Fruit fly (Drosophila melanogaster) whole organism, prepupa: ENCODE results near the gene Sys1.

Source experiments
- Blimp-1 ChIP-seq: fragments of 200-800 bp; sonication (Bioruptor generic); optimal IDR thresholded peaks from 3 replicates; lab custom pipeline; 2017; ENCODE audit warnings: missing biosample characterization, missing genetic modification characterization, mild to moderate bottlenecking, moderate library complexity, missing genetic modification reagents
- CG10631 ChIP-seq: fragments of 200-800 bp; sonication (Bioruptor generic); optimal IDR thresholded peaks from 2 replicates; lab custom pipeline; 2016; ENCODE audit warnings: missing biosample characterization, missing genetic modification characterization
- CG10669 ChIP-seq: fragments of 200-800 bp; sonication (Bioruptor generic); optimal IDR thresholded peaks from 3 replicates; lab custom pipeline; 2018; ENCODE audit warnings: missing biosample characterization, mild to moderate bottlenecking, missing genetic modification characterization, moderate library complexity
- CG11294 ChIP-seq: fragments of 200-800 bp; sonication (Bioruptor generic); IDR thresholded peaks from 2 replicates; pipeline ENCODE4 v1.3.6; 2022; ENCODE audit warnings: missing biosample characterization, missing genetic modification characterization
- CG11902 ChIP-seq: fragments of 200-800 bp; sonication (Bioruptor generic); optimal IDR thresholded peaks from 3 replicates; lab custom pipeline; 2016; ENCODE audit warnings: missing biosample characterization, missing genetic modification characterization
- CG15336 ChIP-seq: fragments of 200-800 bp; sonication (Bioruptor generic); IDR thresholded peaks from 2 replicates; pipeline ENCODE4 v1.3.6; 2022; ENCODE audit warnings: missing biosample characterization, missing genetic modification characterization
- CG1621 ChIP-seq: fragments of 200-800 bp; sonication (Bioruptor generic); optimal IDR thresholded peaks from 3 replicates; lab custom pipeline; 2018; ENCODE audit warnings: missing biosample characterization, mild to moderate bottlenecking, missing genetic modification characterization
- CG16779 ChIP-seq: fragments of 200-800 bp; sonication (Bioruptor generic); optimal IDR thresholded peaks from 3 replicates; lab custom pipeline; 2017; ENCODE audit warnings: missing biosample characterization, mild to moderate bottlenecking, missing genetic modification characterization
- CG3032 ChIP-seq: fragments of 200-800 bp; optimal IDR thresholded peaks from 2 replicates; lab custom pipeline; 2019; ENCODE audit warnings: missing biosample characterization, mild to moderate bottlenecking, missing genetic modification characterization, moderate library complexity
- CG31627 ChIP-seq: fragments of 200-800 bp; sonication (Bioruptor generic); optimal IDR thresholded peaks from 3 replicates; lab custom pipeline; 2016; ENCODE audit warnings: missing biosample characterization, missing genetic modification characterization
- CG32006 ChIP-seq: fragments of 200-800 bp; sonication (Bioruptor generic); optimal IDR thresholded peaks from 3 replicates; lab custom pipeline; 2017; ENCODE audit warnings: missing biosample characterization, mild to moderate bottlenecking, missing genetic modification characterization
- CG34406 ChIP-seq: fragments of 200-800 bp; sonication (Bioruptor generic); optimal IDR thresholded peaks from 3 replicates; lab custom pipeline; 2016; ENCODE audit warnings: missing biosample characterization, missing genetic modification characterization
- CG3919 ChIP-seq: fragments of 200-800 bp; sonication (Bioruptor generic); optimal IDR thresholded peaks from 3 replicates; lab custom pipeline; 2016; ENCODE audit warnings: missing biosample characterization, missing genetic modification characterization
- CG4318 ChIP-seq: fragments of 200-800 bp; sonication (Bioruptor generic); optimal IDR thresholded peaks from 3 replicates; lab custom pipeline; 2017; ENCODE audit warnings: missing biosample characterization, mild to moderate bottlenecking, missing genetic modification characterization
- CG6163 ChIP-seq: fragments of 200-800 bp; sonication (Bioruptor generic); IDR thresholded peaks from 3 replicates; pipeline ENCODE4 v1.3.6; 2022; ENCODE audit warnings: missing biosample characterization, missing genetic modification characterization
- CG6792 ChIP-seq: fragments of 200-800 bp; sonication (Bioruptor generic); optimal IDR thresholded peaks from 3 replicates; lab custom pipeline; 2016; ENCODE audit warnings: missing biosample characterization, missing genetic modification characterization
- CG6808 ChIP-seq: fragments of 200-800 bp; sonication (Bioruptor generic); optimal IDR thresholded peaks from 3 replicates; lab custom pipeline; 2017; ENCODE audit warnings: missing biosample characterization, missing genetic modification characterization, mild to moderate bottlenecking, moderate library complexity, missing genetic modification reagents
- CG8319 ChIP-seq: fragments of 200-800 bp; sonication (Bioruptor generic); optimal IDR thresholded peaks from 3 replicates; lab custom pipeline; 2016; ENCODE audit warnings: missing biosample characterization, missing genetic modification characterization
- CG8632 ChIP-seq: fragments of 200-800 bp; sonication (Bioruptor generic); optimal IDR thresholded peaks from 3 replicates; lab custom pipeline; 2016; ENCODE audit warnings: missing biosample characterization, missing genetic modification characterization
- CG9139 ChIP-seq: fragments of 200-800 bp; sonication (Bioruptor generic); optimal IDR thresholded peaks from 3 replicates; lab custom pipeline; 2017; ENCODE audit warnings: missing biosample characterization, mild to moderate bottlenecking, missing genetic modification characterization
- Eip75B ChIP-seq: fragments of 200-800 bp; sonication (Bioruptor generic); optimal IDR thresholded peaks from 3 replicates; lab custom pipeline; 2016; ENCODE audit warnings: missing biosample characterization, missing genetic modification characterization
- Eip78C ChIP-seq: fragments of 200-800 bp; sonication (Bioruptor generic); peaks from one replicate; lab custom pipeline; 2016; ENCODE audit warnings: missing biosample characterization, missing genetic modification characterization
- Eip93F ChIP-seq: fragments of 200-800 bp; sonication (Bioruptor generic); optimal IDR thresholded peaks from 2 replicates; lab custom pipeline; 2016; ENCODE audit warnings: missing biosample characterization, mild to moderate bottlenecking, missing genetic modification characterization
- Ets21C ChIP-seq: fragments of 200-800 bp; sonication (Bioruptor generic); optimal IDR thresholded peaks from 3 replicates; lab custom pipeline; 2016; ENCODE audit warnings: missing biosample characterization, missing genetic modification characterization
- Ets96B ChIP-seq: fragments of 200-800 bp; optimal IDR thresholded peaks from 2 replicates; lab custom pipeline; 2019; ENCODE audit warnings: missing biosample characterization, mild to moderate bottlenecking, missing genetic modification characterization, moderate library complexity
- Gug ChIP-seq: fragments of 200-800 bp; sonication (Bioruptor generic); IDR thresholded peaks from 2 replicates; pipeline ENCODE4 v1.3.6; 2022; ENCODE audit warnings: missing biosample characterization, missing genetic modification characterization
- Hr38 ChIP-seq: sonication (Bioruptor generic); optimal IDR thresholded peaks from 2 replicates; lab custom pipeline; 2016; ENCODE audit warnings: missing biosample characterization, missing genetic modification characterization
- Hr39 ChIP-seq: fragments of 200-800 bp; sonication (Bioruptor generic); optimal IDR thresholded peaks from 2 replicates; lab custom pipeline; 2016; ENCODE audit warnings: missing biosample characterization, missing genetic modification characterization
- Hr4 ChIP-seq: fragments of 200-800 bp; sonication (Bioruptor generic); optimal IDR thresholded peaks from 3 replicates; lab custom pipeline; 2016; ENCODE audit warnings: missing biosample characterization, missing genetic modification characterization
- Met ChIP-seq: fragments of 200-800 bp; sonication (Bioruptor generic); optimal IDR thresholded peaks from 3 replicates; lab custom pipeline; 2016; ENCODE audit warnings: missing biosample characterization, missing genetic modification characterization
- OdsH ChIP-seq: fragments of 200-800 bp; sonication (Bioruptor generic); optimal IDR thresholded peaks from 3 replicates; lab custom pipeline; 2016; ENCODE audit warnings: missing biosample characterization, missing genetic modification characterization
- Smox ChIP-seq: fragments of 200-800 bp; sonication (Bioruptor generic); optimal IDR thresholded peaks from 3 replicates; lab custom pipeline; 2016; ENCODE audit warnings: missing biosample characterization, missing genetic modification characterization
- Sox14 ChIP-seq: fragments of 200-800 bp; sonication (Bioruptor generic); optimal IDR thresholded peaks from 3 replicates; lab custom pipeline; 2016; ENCODE audit warnings: missing biosample characterization, missing genetic modification characterization
- Sox15 ChIP-seq: fragments of 200-800 bp; sonication (Bioruptor generic); optimal IDR thresholded peaks from 3 replicates; lab custom pipeline; 2016; ENCODE audit warnings: missing biosample characterization, missing genetic modification characterization
- achi ChIP-seq: fragments of 200-800 bp; sonication (Bioruptor generic); optimal IDR thresholded peaks from 3 replicates; lab custom pipeline; 2016; ENCODE audit warnings: missing biosample characterization, missing genetic modification characterization
- acj6 ChIP-seq: fragments of 200-800 bp; sonication (Bioruptor generic); optimal IDR thresholded peaks from 3 replicates; lab custom pipeline; 2016; ENCODE audit warnings: missing biosample characterization, missing genetic modification characterization
- cyc ChIP-seq: fragments of 200-800 bp; sonication (Bioruptor generic); optimal IDR thresholded peaks from 3 replicates; lab custom pipeline; 2016; ENCODE audit warnings: missing biosample characterization, missing genetic modification characterization
- dac ChIP-seq: fragments of 200-800 bp; sonication (Bioruptor generic); optimal IDR thresholded peaks from 2 replicates; lab custom pipeline; 2017; ENCODE audit warnings: missing biosample characterization, mild to moderate bottlenecking, missing genetic modification characterization
- dsx ChIP-seq: fragments of 200-800 bp; optimal IDR thresholded peaks from 3 replicates; lab custom pipeline; 2019; ENCODE audit warnings: missing biosample characterization, mild to moderate bottlenecking, missing genetic modification characterization, moderate library complexity; ENCODE audit not compliant: poor library complexity, severe bottlenecking
- eg ChIP-seq: fragments of 200-800 bp; sonication (Bioruptor generic); IDR thresholded peaks from 3 replicates; pipeline ENCODE4 v1.3.6; 2022; ENCODE audit warnings: missing biosample characterization, missing genetic modification characterization
- fd59A ChIP-seq: fragments of 200-800 bp; sonication (Bioruptor generic); optimal IDR thresholded peaks from 2 replicates; lab custom pipeline; 2017; ENCODE audit warnings: missing biosample characterization, mild to moderate bottlenecking, missing genetic modification characterization, missing genetic modification reagents
- fd85E ChIP-seq: fragments of 200-800 bp; sonication (Bioruptor generic); optimal IDR thresholded peaks from 3 replicates; lab custom pipeline; 2016; ENCODE audit warnings: missing biosample characterization, missing genetic modification characterization
- lz ChIP-seq: fragments of 200-800 bp; sonication (Bioruptor generic); optimal IDR thresholded peaks from 3 replicates; lab custom pipeline; 2016; ENCODE audit warnings: missing biosample characterization, missing genetic modification characterization
- pdm3 ChIP-seq: fragments of 200-800 bp; sonication (Bioruptor generic); optimal IDR thresholded peaks from 3 replicates; lab custom pipeline; 2016; ENCODE audit warnings: missing biosample characterization, missing genetic modification characterization
- salr ChIP-seq, 2 experiments: fragments of 200-800 bp; sonication (Bioruptor generic); optimal IDR thresholded peaks; 3 replicates each; lab custom pipeline; 2016 to 2018; ENCODE audit warnings: missing biosample characterization in 2 of 2, missing genetic modification characterization in 2 of 2, mild to moderate bottlenecking in 1 of 2
- spab ChIP-seq: fragments of 200-800 bp; sonication (Bioruptor generic); optimal IDR thresholded peaks from 2 replicates; lab custom pipeline; 2017; ENCODE audit warnings: missing biosample characterization, mild to moderate bottlenecking, missing genetic modification characterization, missing genetic modification reagents
- topi ChIP-seq: fragments of 200-800 bp; sonication (Bioruptor generic); optimal IDR thresholded peaks from 3 replicates; lab custom pipeline; 2016; ENCODE audit warnings: missing biosample characterization, missing genetic modification characterization
- vri ChIP-seq: fragments of 200-800 bp; sonication (Bioruptor generic); optimal IDR thresholded peaks from 3 replicates; lab custom pipeline; 2016; ENCODE audit warnings: missing biosample characterization, mild to moderate bottlenecking, missing genetic modification characterization

Gene Sys1

dm6 chr3R:8670529-8671491, 18.2 kb downstream of the Sys1 start, which contains the start of gene p (continued):
- TF ChIP-seq dac (no peak), CG1621 (tag; lab: Kevin White, UChicago) (peak; percentile 5), CG9139 (GFP tag; lab: Kevin White, UChicago) (no peak), CG8319 (GFP tag; lab: Kevin White, UChicago) (peak; percentile 37), CG32006 (GFP tag; lab: Kevin White, UChicago) (peak; percentile 51), CG10669 (peak; percentile 37), Eip93F (GFP tag; lab: Kevin White, UChicago) (no peak), topi (GFP tag; lab: Kevin White, UChicago) (peak; percentile 55), Hr38 (no peak), CG34406 (GFP tag; lab: Kevin White, UChicago) (peak; percentile 37), Blimp-1 (no peak), CG6808 (GFP tag; lab: Kevin White, UChicago) (peak; percentile 28), Sox15 (GFP tag; lab: Kevin White, UChicago) (no peak), achi (GFP tag; lab: Kevin White, UChicago) (peak; percentile 71), CG3032 (tag; lab: Kevin White, UChicago) (peak; percentile 34), CG11294 (GFP tag; lab: Robert Waterston, UW) (0 out of 2 replicates have a peak, but pooled peaks have one; percentile 34), CG15336 (GFP tag; lab: Robert Waterston, UW) (0 out of 2 replicates have a peak, but pooled peaks have one; percentile 32), dsx (GFP tag; lab: Kevin White, UChicago) (no peak), eg (GFP tag; lab: Robert Waterston, UW) (peak; percentile 66; the same call in 2 of the 3 replicates), salr (GFP tag; optimal IDR thresholded peaks at IDR 0.05; lab: Kevin White, UChicago) (peak; percentile 15 to 33), Hr39 (GFP tag; lab: Kevin White, UChicago) (peak; percentile 49), CG31627 (GFP tag; lab: Kevin White, UChicago) (peak; percentile 53), vri (GFP tag; lab: Kevin White, UChicago) (peak; percentile 36), CG6163 (peak; percentile 49; the same call in 2 of the 3 replicates), CG8632 (GFP tag; lab: Kevin White, UChicago) (peak; percentile 23), CG4318 (GFP tag; lab: Kevin White, UChicago) (no peak), pdm3 (peak; percentile 61), Ets96B (tag; lab: Kevin White, UChicago) (no peak), fd59A (no peak), OdsH (peak; percentile 69), lz (GFP tag; lab: Kevin White, UChicago) (peak; percentile 47), Ets21C (no peak), CG16779 (tag; lab: Kevin White, UChicago) (peak; percentile 33), CG6792 (GFP tag; lab: Kevin White, UChicago) (peak; percentile 50), CG10631 (GFP tag; lab: Kevin White, UChicago) (peak; percentile 32), cyc (GFP tag; lab: Kevin White, UChicago) (peak; percentile 60), CG11902 (GFP tag; lab: Kevin White, UChicago) (peak; percentile 22), Met (GFP tag; lab: Kevin White, UChicago) (peak; percentile 63), Eip75B (peak; percentile 58)

- TF ChIP-seq spab (GFP tag; lab: Kevin White, UChicago) = no peak
- peak; percentile 6 for TF ChIP-seq Met (GFP tag; lab: Kevin White, UChicago)
- TF ChIP-seq Eip78C (GFP tag; lab: Kevin White, UChicago) = peak; percentile 85
- peak; percentile 9 for TF ChIP-seq Hr4 (GFP tag; lab: Kevin White, UChicago)
- TF ChIP-seq CG15336 (GFP tag; lab: Robert Waterston, UW) = peak; percentile 10; the same call in 1 of the 2 replicates
- TF ChIP-seq CG3919 (GFP tag; lab: Kevin White, UChicago) = no peak
- TF ChIP-seq Ets96B (tag; lab: Kevin White, UChicago) = peak; percentile 30
- peak; percentile 9 for TF ChIP-seq Sox14 (GFP tag; lab: Kevin White, UChicago)
- TF ChIP-seq Smox (GFP tag; lab: Kevin White, UChicago) = peak; percentile 30
- TF ChIP-seq Eip75B = peak; percentile 1
- no peak for TF ChIP-seq acj6 (GFP tag; lab: Kevin White, UChicago)
- TF ChIP-seq CG10631 (GFP tag; lab: Kevin White, UChicago) = no peak
- peak; percentile 46 for TF ChIP-seq CG3032 (tag; lab: Kevin White, UChicago)
- TF ChIP-seq CG1621 (tag; lab: Kevin White, UChicago) = no peak
- no peak for TF ChIP-seq CG11294 (GFP tag; lab: Robert Waterston, UW)
- TF ChIP-seq CG4318 (GFP tag; lab: Kevin White, UChicago) = no peak
- TF ChIP-seq OdsH = peak; percentile 13
- no peak for TF ChIP-seq Gug (GFP tag; lab: Robert Waterston, UW)
- TF ChIP-seq CG8319 (GFP tag; lab: Kevin White, UChicago) = no peak
- TF ChIP-seq fd85E (GFP tag; lab: Kevin White, UChicago) = no peak
Observed at dm6 chr3R:8673803-8674234, 21.2 kb downstream of the Sys1 start, which contains the start of gene mRpL19. TSS of gene mRpL19 (plus strand) at chr3R:8674109.
